Worm (Caenorhabditis elegans) whole organism, L4 larva: ENCODE data around the gene D2024.18.
"Not testable (repeated sequence)": the region's sequence is repeated elsewhere in the genome, so short reads cannot be mapped to it uniquely, and the experiment has no call there.

Experiments
- ama-1 ChIP-seq: fragments of 150-350 bp; optimal IDR thresholded peaks from 2 replicates; lab custom pipeline; 2014; ENCODE audit warnings: inconsistent platforms, mixed read lengths
- lir-3 ChIP-seq: sonication (generic microtip); optimal IDR thresholded peaks from 2 replicates; lab custom pipeline; 2016; ENCODE audit warnings: mild to moderate bottlenecking, missing genetic modification characterization, missing compliant biosample characterization

ce11 chrIV:7254690-7255089, 4.4 kb downstream of the D2024.18 start, which contains the start of gene C06E4.5:
- TF ChIP-seq lir-3 (tag; lab: Kevin White, UChicago); ama-1 (lab: Kevin White, UChicago): not testable (repeated sequence)
